Fruit fly (Drosophila melanogaster) whole organism, pupa: ENCODE measurements around the gene Oatp33Ea.

Source experiments
- CG17806 ChIP-seq: fragments of 200-800 bp; sonication (Bioruptor generic); optimal IDR thresholded peaks from 2 replicates; lab custom pipeline; 2018; ENCODE audit warnings: missing biosample characterization, mild to moderate bottlenecking, missing genetic modification characterization, moderate library complexity
- CG32121 ChIP-seq: fragments of 200-800 bp; sonication (Bioruptor generic); IDR thresholded peaks from 2 replicates; pipeline ENCODE4 v1.3.6; 2022; ENCODE audit warnings: missing biosample characterization, missing genetic modification characterization
- CG34367 ChIP-seq: fragments of 200-800 bp; sonication (Bioruptor generic); optimal IDR thresholded peaks from 2 replicates; lab custom pipeline; 2018; ENCODE audit warnings: missing biosample characterization, mild to moderate bottlenecking, missing genetic modification characterization
- D1 ChIP-seq: fragments of 200-800 bp; sonication (Bioruptor generic); optimal IDR thresholded peaks from 2 replicates; lab custom pipeline; 2018; ENCODE audit warnings: missing biosample characterization, mild to moderate bottlenecking, missing genetic modification characterization, moderate library complexity
- EcR ChIP-seq: fragments of 200-800 bp; sonication (Bioruptor generic); optimal IDR thresholded peaks from 3 replicates; lab custom pipeline; 2019; ENCODE audit warnings: missing biosample characterization, missing genetic modification characterization, mild to moderate bottlenecking, moderate library complexity, missing genetic modification reagents
- Ets98B ChIP-seq: fragments of 200-800 bp; sonication (Bioruptor generic); IDR thresholded peaks from 2 replicates; pipeline ENCODE4 v1.3.6; 2022; ENCODE audit warnings: missing biosample characterization, missing genetic modification characterization
- Pif1A ChIP-seq: fragments of 200-800 bp; sonication (Bioruptor generic); optimal IDR thresholded peaks from 3 replicates; lab custom pipeline; 2016; ENCODE audit warnings: missing biosample characterization, missing genetic modification characterization
- Snoo ChIP-seq: fragments of 200-800 bp; sonication (Bioruptor generic); optimal IDR thresholded peaks from 3 replicates; lab custom pipeline; 2017; ENCODE audit warnings: missing biosample characterization, mild to moderate bottlenecking, missing genetic modification characterization, inconsistent platforms
- gl ChIP-seq: fragments of 200-800 bp; sonication (Bioruptor generic); optimal IDR thresholded peaks from 2 replicates; lab custom pipeline; 2018; ENCODE audit warnings: missing biosample characterization, mild to moderate bottlenecking, missing genetic modification characterization
- rn ChIP-seq: fragments of 200-800 bp; sonication (Bioruptor generic); IDR thresholded peaks from 2 replicates; pipeline ENCODE4 v1.3.6; 2022; ENCODE audit warnings: missing biosample characterization, missing genetic modification characterization

dm6 chr2L:12495196-12495595 is 49.5 kb upstream of the Oatp33Ea start:
- TF ChIP-seq rn (GFP tag; lab: Robert Waterston, UW) (no peak), Snoo (tag; lab: Kevin White, UChicago) (no peak), EcR (GFP tag; lab: Kevin White, UChicago) (peak; percentile 30), gl (tag; lab: Kevin White, UChicago) (no peak), CG34367 (no peak), CG17806 (tag; lab: Kevin White, UChicago) (no peak), CG32121 (GFP tag; lab: Robert Waterston, UW) (no peak), Ets98B (no peak), Pif1A (GFP tag; lab: Kevin White, UChicago) (no peak), D1 (tag; lab: Kevin White, UChicago) (no peak)
